Fruit fly (Drosophila melanogaster) whole organism, embryonic: ENCODE measurements around the gene CG5969.
A peak's percentile ranks its signal among the peaks of the same experiment; 100 is the strongest.

Source experiments
- Atf6 ChIP-seq: fragments of 200-800 bp; sonication (Bioruptor generic); IDR thresholded peaks from 2 replicates; pipeline ENCODE4 v1.3.6; 2022; ENCODE audit warnings: missing biosample characterization, missing genetic modification characterization
- BEAF-32 ChIP-seq: fragments of 200-800 bp; sonication (Bioruptor generic); optimal IDR thresholded peaks from 3 replicates; lab custom pipeline; 2017; ENCODE audit warnings: missing biosample characterization, missing genetic modification characterization, mild to moderate bottlenecking, moderate library complexity, missing genetic modification reagents
- CG10321 ChIP-seq: fragments of 200-800 bp; sonication (Bioruptor generic); IDR thresholded peaks from 2 replicates; pipeline ENCODE4 v1.3.6; 2022; ENCODE audit warnings: missing biosample characterization, missing genetic modification characterization
- CG12104 ChIP-seq: fragments of 200-800 bp; sonication (Bioruptor generic); optimal IDR thresholded peaks from 3 replicates; lab custom pipeline; 2016; ENCODE audit warnings: missing biosample characterization, missing genetic modification characterization
- CG12219 ChIP-seq: fragments of 200-800 bp; sonication (Bioruptor generic); optimal IDR thresholded peaks from 3 replicates; lab custom pipeline; 2018; ENCODE audit warnings: missing biosample characterization, mild to moderate bottlenecking, missing genetic modification characterization
- CG1233 ChIP-seq: fragments of 200-800 bp; sonication (Bioruptor generic); optimal IDR thresholded peaks from 4 replicates; lab custom pipeline; 2018; ENCODE audit warnings: missing biosample characterization, mild to moderate bottlenecking, missing genetic modification characterization
- CG15479 ChIP-seq: fragments of 200-800 bp; sonication (Bioruptor generic); optimal IDR thresholded peaks from 3 replicates; lab custom pipeline; 2019; ENCODE audit warnings: missing biosample characterization, mild to moderate bottlenecking, missing genetic modification characterization, moderate library complexity
- CG1603 ChIP-seq: fragments of 200-800 bp; sonication (Bioruptor generic); optimal IDR thresholded peaks from 2 replicates; lab custom pipeline; 2019; ENCODE audit warnings: missing biosample characterization, mild to moderate bottlenecking, missing genetic modification characterization, moderate library complexity
- CG17568 ChIP-seq: fragments of 200-800 bp; sonication (Bioruptor generic); optimal IDR thresholded peaks from 2 replicates; lab custom pipeline; 2018; ENCODE audit warnings: missing biosample characterization, mild to moderate bottlenecking, missing genetic modification characterization, moderate library complexity
- CG31388 ChIP-seq: fragments of 200-800 bp; sonication (Bioruptor generic); optimal IDR thresholded peaks from 2 replicates; lab custom pipeline; 2016; ENCODE audit warnings: missing biosample characterization, missing genetic modification characterization
- CG33213 ChIP-seq: fragments of 200-800 bp; sonication (Bioruptor generic); optimal IDR thresholded peaks from 3 replicates; lab custom pipeline; 2016; ENCODE audit warnings: missing biosample characterization, missing genetic modification characterization
- CG34224 ChIP-seq: fragments of 200-800 bp; sonication (Bioruptor generic); IDR thresholded peaks from 3 replicates; pipeline ENCODE4 v1.3.6; 2022; ENCODE audit warnings: missing biosample characterization, missing genetic modification characterization; ENCODE audit not compliant: partially characterized antibody
- CG4360 ChIP-seq: fragments of 200-800 bp; sonication (Bioruptor generic); IDR thresholded peaks from 2 replicates; pipeline ENCODE4 v1.3.6; 2022; ENCODE audit warnings: missing biosample characterization, missing genetic modification characterization
- CG4404 ChIP-seq: fragments of 200-800 bp; sonication (Bioruptor generic); IDR thresholded peaks from 2 replicates; pipeline ENCODE4 v1.3.6; 2022; ENCODE audit warnings: missing biosample characterization, missing genetic modification characterization
- CG8924 ChIP-seq: fragments of 200-800 bp; optimal IDR thresholded peaks from 3 replicates; lab custom pipeline; 2019; ENCODE audit warnings: missing biosample characterization, mild to moderate bottlenecking, missing genetic modification characterization, moderate library complexity
- CG9817 ChIP-seq: fragments of 200-800 bp; sonication (Bioruptor generic); optimal IDR thresholded peaks from 2 replicates; lab custom pipeline; 2018; ENCODE audit warnings: missing biosample characterization, mild to moderate bottlenecking, missing genetic modification characterization, moderate library complexity
- CG9932 ChIP-seq: fragments of 200-800 bp; sonication (Bioruptor generic); IDR thresholded peaks from 2 replicates; pipeline ENCODE4 v1.3.6; 2022; ENCODE audit warnings: missing biosample characterization, missing genetic modification characterization
- CTCF ChIP-seq: fragments of 200-800 bp; sonication (Bioruptor generic); optimal IDR thresholded peaks from 2 replicates; lab custom pipeline; 2017; ENCODE audit warnings: missing biosample characterization, mild to moderate bottlenecking, missing genetic modification characterization, moderate library complexity
- Drgx ChIP-seq: fragments of 200-800 bp; sonication (Bioruptor generic); IDR thresholded peaks from 2 replicates; pipeline ENCODE4 v1.3.6; 2022; ENCODE audit warnings: missing biosample characterization, missing genetic modification characterization
- Elba2 ChIP-seq: fragments of 200-800 bp; sonication (Bioruptor generic); optimal IDR thresholded peaks from 3 replicates; lab custom pipeline; 2016; ENCODE audit warnings: missing biosample characterization, missing genetic modification characterization
- Fer3 ChIP-seq: fragments of 200-800 bp; sonication (Bioruptor generic); optimal IDR thresholded peaks from 2 replicates; lab custom pipeline; 2018; ENCODE audit warnings: missing biosample characterization, mild to moderate bottlenecking, missing genetic modification characterization, moderate library complexity
- Hmr ChIP-seq: fragments of 200-800 bp; sonication (Bioruptor generic); optimal IDR thresholded peaks from 3 replicates; lab custom pipeline; 2017; ENCODE audit warnings: mild to moderate bottlenecking, missing biosample characterization, missing genetic modification reagents, missing genetic modification characterization
- Hmx ChIP-seq: fragments of 200-800 bp; sonication (Bioruptor generic); optimal IDR thresholded peaks from 2 replicates; lab custom pipeline; 2016; ENCODE audit warnings: missing biosample characterization, missing genetic modification characterization
- MBD-R2 ChIP-seq: fragments of 200-800 bp; sonication (Bioruptor generic); IDR thresholded peaks from 2 replicates; pipeline ENCODE4 v1.3.6; 2022; ENCODE audit warnings: missing biosample characterization, missing genetic modification characterization
- NFAT ChIP-seq: fragments of 200-800 bp; sonication (Bioruptor generic); IDR thresholded peaks from 2 replicates; pipeline ENCODE4 v1.3.6; 2022; ENCODE audit warnings: missing biosample characterization, missing genetic modification characterization
- Ptx1 ChIP-seq: fragments of 200-800 bp; sonication (Bioruptor generic); IDR thresholded peaks from 2 replicates; pipeline ENCODE4 v1.3.6; 2022; ENCODE audit warnings: missing biosample characterization, missing genetic modification characterization
- Rfx ChIP-seq: fragments of 200-800 bp; sonication (Bioruptor generic); IDR thresholded peaks from 2 replicates; pipeline ENCODE4 v1.3.6; 2022; ENCODE audit warnings: missing biosample characterization, missing genetic modification characterization
- Sox102F ChIP-seq: fragments of 200-800 bp; sonication (Bioruptor generic); optimal IDR thresholded peaks from 2 replicates; lab custom pipeline; 2018; ENCODE audit warnings: missing biosample characterization, mild to moderate bottlenecking, missing genetic modification characterization, moderate library complexity
- Vsx1 ChIP-seq: fragments of 200-800 bp; sonication (Bioruptor generic); optimal IDR thresholded peaks from 2 replicates; lab custom pipeline; 2017; ENCODE audit warnings: missing biosample characterization, mild to moderate bottlenecking, missing genetic modification characterization, missing genetic modification reagents
- Xbp1 ChIP-seq: fragments of 200-800 bp; sonication (Bioruptor generic); optimal IDR thresholded peaks from 3 replicates; lab custom pipeline; 2016; ENCODE audit warnings: missing biosample characterization, mild to moderate bottlenecking, missing genetic modification characterization
- ab ChIP-seq: fragments of 200-800 bp; sonication (Bioruptor generic); optimal IDR thresholded peaks from 2 replicates; lab custom pipeline; 2016; ENCODE audit warnings: missing biosample characterization, missing genetic modification characterization
- bbx ChIP-seq: fragments of 200-800 bp; sonication (Bioruptor generic); IDR thresholded peaks from 2 replicates; pipeline ENCODE4 v1.3.6; 2022; ENCODE audit warnings: missing biosample characterization, missing genetic modification characterization; ENCODE audit not compliant: partially characterized antibody
- cg ChIP-seq: fragments of 200-800 bp; sonication (Bioruptor generic); optimal IDR thresholded peaks from 3 replicates; lab custom pipeline; 2019; ENCODE audit warnings: missing biosample characterization, mild to moderate bottlenecking, missing genetic modification characterization, moderate library complexity
- corto ChIP-seq: fragments of 200-800 bp; sonication (Bioruptor generic); optimal IDR thresholded peaks from 2 replicates; lab custom pipeline; 2016; ENCODE audit warnings: missing biosample characterization, mild to moderate bottlenecking, missing genetic modification characterization, moderate library complexity
- danr ChIP-seq: fragments of 200-800 bp; sonication (Bioruptor generic); IDR thresholded peaks from 2 replicates; pipeline ENCODE4 v1.3.6; 2022; ENCODE audit warnings: missing biosample characterization, missing genetic modification characterization
- dpn ChIP-seq, 2 experiments: fragments of 200-800 bp; sonication (Bioruptor generic); optimal IDR thresholded peaks; 3 replicates each; lab custom pipeline; 2016; ENCODE audit warnings: missing biosample characterization in 2 of 2, missing genetic modification characterization in 2 of 2
- fd3F ChIP-seq: fragments of 200-800 bp; sonication (Bioruptor generic); optimal IDR thresholded peaks from 2 replicates; lab custom pipeline; 2018; ENCODE audit warnings: missing biosample characterization, mild to moderate bottlenecking, missing genetic modification characterization, moderate library complexity
- fd96Cb ChIP-seq: fragments of 200-800 bp; sonication (Bioruptor generic); optimal IDR thresholded peaks from 2 replicates; lab custom pipeline; 2018; ENCODE audit warnings: missing biosample characterization, mild to moderate bottlenecking, missing genetic modification characterization, moderate library complexity
- gce ChIP-seq: fragments of 200-800 bp; sonication (Bioruptor generic); IDR thresholded peaks from 3 replicates; pipeline ENCODE4 v1.3.6; 2022; ENCODE audit warnings: missing biosample characterization, missing genetic modification characterization
- gcm2 ChIP-seq: fragments of 200-800 bp; sonication (Bioruptor generic); optimal IDR thresholded peaks from 2 replicates; lab custom pipeline; 2016; ENCODE audit warnings: missing biosample characterization, missing genetic modification characterization
- ken ChIP-seq: fragments of 200-800 bp; sonication (Bioruptor generic); IDR thresholded peaks from 3 replicates; pipeline ENCODE4 v1.3.6; 2022; ENCODE audit warnings: missing biosample characterization, missing genetic modification characterization
- klu ChIP-seq: fragments of 200-800 bp; sonication (Bioruptor generic); IDR thresholded peaks from 2 replicates; pipeline ENCODE4 v1.3.6; 2022; ENCODE audit warnings: missing biosample characterization, missing genetic modification characterization
- kni ChIP-seq: fragments of 200-800 bp; sonication (Bioruptor generic); optimal IDR thresholded peaks from 3 replicates; lab custom pipeline; 2017; ENCODE audit warnings: mild to moderate bottlenecking, missing biosample characterization, missing genetic modification reagents, missing genetic modification characterization
- prd ChIP-seq, 3 experiments: fragments of >200 bp in 2 of 3; fragments of 200-800 bp in 1 of 3; sonication (Bioruptor generic) in 1 of 3; optimal IDR thresholded peaks in 2 of 3; IDR thresholded peaks in 1 of 3; 2 replicates in 2 of 3; 3 replicates in 1 of 3; pipeline versions ENCODE4 v1.3.6 to Lab custom; 2017 to 2022; ENCODE audit warnings: missing biosample characterization in 1 of 3, missing genetic modification characterization in 1 of 3
- pros ChIP-seq: fragments of 200-800 bp; sonication (Bioruptor generic); optimal IDR thresholded peaks from 3 replicates; lab custom pipeline; 2019; ENCODE audit warnings: missing biosample characterization, mild to moderate bottlenecking, missing genetic modification characterization, moderate library complexity
- repo ChIP-seq: fragments of 200-800 bp; sonication (Bioruptor generic); optimal IDR thresholded peaks from 2 replicates; lab custom pipeline; 2016; ENCODE audit warnings: missing biosample characterization, missing genetic modification characterization
- sug ChIP-seq: fragments of 200-800 bp; optimal IDR thresholded peaks from 2 replicates; lab custom pipeline; 2019; ENCODE audit warnings: missing biosample characterization, mild to moderate bottlenecking, missing genetic modification characterization, moderate library complexity
- vnd ChIP-seq: fragments of 200-800 bp; sonication (Bioruptor generic); IDR thresholded peaks from 3 replicates; pipeline ENCODE4 v1.3.6; 2022; ENCODE audit warnings: missing biosample characterization, missing genetic modification characterization; ENCODE audit not compliant: partially characterized antibody
- vvl ChIP-seq: fragments of 200-800 bp; sonication (Bioruptor generic); IDR thresholded peaks from 2 replicates; pipeline ENCODE4 v1.3.6; 2022; ENCODE audit warnings: missing biosample characterization, missing genetic modification characterization

The CG5969 gene

DNA sequence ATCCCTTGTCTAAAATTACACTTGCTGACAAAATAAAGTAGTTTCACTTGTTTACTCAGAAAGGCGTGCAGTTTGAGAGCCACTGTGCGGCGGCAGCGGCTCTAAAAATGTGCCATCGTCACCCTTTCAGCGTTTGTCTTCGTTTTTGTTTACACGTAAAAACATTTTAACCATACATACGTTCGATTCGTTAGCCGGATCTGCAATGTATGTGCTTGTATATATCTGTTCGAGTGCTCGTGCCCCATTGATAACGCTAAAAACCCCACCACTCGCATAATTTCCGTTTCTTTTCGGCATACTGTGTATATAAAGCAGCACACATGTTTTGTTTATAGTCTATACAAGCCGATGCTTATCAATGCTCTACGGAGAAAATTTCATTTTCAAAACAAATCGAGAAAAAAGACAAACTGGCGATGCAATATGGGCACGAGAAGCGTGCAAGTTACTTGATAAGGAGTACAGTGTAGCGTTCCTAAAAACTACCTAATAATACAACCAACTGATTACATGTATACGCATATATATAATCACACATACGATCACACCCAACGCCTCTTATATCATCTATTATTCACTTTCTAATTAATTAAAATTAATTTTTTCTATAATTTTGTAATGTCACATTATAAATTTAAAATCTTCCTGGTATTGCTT lies 43.1 kb downstream of the CG5969 start (continued):
- TF ChIP-seq cg (peak; percentile 33), corto (GFP tag; lab: Kevin White, UChicago) (no peak), MBD-R2 (GFP tag; lab: Robert Waterston, UW) (no peak), Rfx (GFP tag; lab: Robert Waterston, UW) (peak; percentile 27; the same call in 1 of the 2 replicates), CG9817 (tag; lab: Kevin White, UChicago) (peak; percentile 12), CG15479 (GFP tag; lab: Kevin White, UChicago) (no peak), CG31388 (GFP tag; lab: Kevin White, UChicago) (no peak), CG1233 (GFP tag; lab: Kevin White, UChicago) (peak; percentile 56), BEAF-32 (no peak), fd96Cb (tag; lab: Kevin White, UChicago) (peak; percentile 59), repo (GFP tag; lab: Kevin White, UChicago) (no peak), bbx (GFP tag; lab: Robert Waterston, UW) (0 out of 2 replicates have a peak, but pooled peaks have one; percentile 18), Fer3 (tag; lab: Kevin White, UChicago) (peak; percentile 28), CG8924 (tag; lab: Kevin White, UChicago) (peak; percentile 61), NFAT (GFP tag; lab: Robert Waterston, UW) (no peak), CG10321 (0 out of 2 replicates have a peak, but pooled peaks have one; percentile 10), vnd (GFP tag; lab: Robert Waterston, UW) (no peak), gce (GFP tag; lab: Robert Waterston, UW) (0 out of 3 replicates have a peak, but pooled peaks have one; percentile 53), Vsx1 (GFP tag; lab: Kevin White, UChicago) (no peak), CG4360 (GFP tag; lab: Robert Waterston, UW) (no peak), ab (GFP tag; lab: Kevin White, UChicago) (no peak), Drgx (GFP tag; lab: Robert Waterston, UW) (no peak), vvl (GFP tag; lab: Robert Waterston, UW) (peak; percentile 19; the same call in 1 of the 2 replicates), Hmx (no peak), CG12104 (GFP tag; lab: Kevin White, UChicago) (no peak), Sox102F (GFP tag; lab: Kevin White, UChicago) (peak; percentile 67), dpn (GFP tag; optimal IDR thresholded peaks at IDR 0.05; lab: Kevin White, UChicago) (peak in 1 of 2 experiments; percentile 12), CG4404 (GFP tag; lab: Robert Waterston, UW) (0 out of 2 replicates have a peak, but pooled peaks have one; percentile 34), kni (GFP tag; lab: Kevin White, UChicago) (peak; percentile 49), Ptx1 (GFP tag; lab: Robert Waterston, UW) (peak; percentile 45), CTCF (GFP tag; lab: Kevin White, UChicago) (no peak), CG12219 (GFP tag; lab: Kevin White, UChicago) (peak; percentile 12), CG1603 (tag; lab: Kevin White, UChicago) (peak; percentile 20), gcm2 (GFP tag; lab: Kevin White, UChicago) (no peak), CG9932 (GFP tag; lab: Robert Waterston, UW) (no peak), CG34224 (GFP tag; lab: Robert Waterston, UW) (0 out of 3 replicates have a peak, but pooled peaks have one; percentile 31), CG17568 (GFP tag; lab: Kevin White, UChicago) (peak; percentile 3), ken (GFP tag; lab: Robert Waterston, UW) (0 out of 3 replicates have a peak, but pooled peaks have one; percentile 12), pros (GFP tag; lab: Kevin White, UChicago) (peak; percentile 49), sug (peak; percentile 47), Xbp1 (GFP tag; lab: Kevin White, UChicago) (peak; percentile 38), Elba2 (no peak), Atf6 (GFP tag; lab: Robert Waterston, UW) (0 out of 2 replicates have a peak, but pooled peaks have one; percentile 28), klu (GFP tag; lab: Robert Waterston, UW) (no peak), danr (GFP tag; lab: Robert Waterston, UW) (no peak), CG33213 (no peak), fd3F (GFP tag; lab: Kevin White, UChicago) (peak; percentile 1), prd (optimal IDR thresholded peaks at IDR 0.05; lab: Kevin White, UChicago) (no peak), prd (GFP tag; IDR thresholded peaks at IDR 0.05; lab: Robert Waterston, UW) (peak; percentile 67), Hmr (peak; percentile 48)
